Worm (Caenorhabditis elegans) whole organism, late embryonic: Measurements from ENCODE around the gene T11G6.5.

Experiments
- che-1 ChIP-seq: sonication (generic microtip); optimal IDR thresholded peaks from 2 replicates; lab custom pipeline; 2016; ENCODE audit warnings: mild to moderate bottlenecking, missing genetic modification characterization, missing compliant biosample characterization
- eyg-1 ChIP-seq: sonication (generic microtip); optimal IDR thresholded peaks from 2 replicates; lab custom pipeline; 2016; ENCODE audit warnings: missing genotype, missing genetic modification characterization, missing compliant biosample characterization
- pqm-1 ChIP-seq: sonication (generic microtip); optimal IDR thresholded peaks from 2 replicates; lab custom pipeline; 2016; ENCODE audit warnings: missing genetic modification characterization, missing compliant biosample characterization

DNA sequence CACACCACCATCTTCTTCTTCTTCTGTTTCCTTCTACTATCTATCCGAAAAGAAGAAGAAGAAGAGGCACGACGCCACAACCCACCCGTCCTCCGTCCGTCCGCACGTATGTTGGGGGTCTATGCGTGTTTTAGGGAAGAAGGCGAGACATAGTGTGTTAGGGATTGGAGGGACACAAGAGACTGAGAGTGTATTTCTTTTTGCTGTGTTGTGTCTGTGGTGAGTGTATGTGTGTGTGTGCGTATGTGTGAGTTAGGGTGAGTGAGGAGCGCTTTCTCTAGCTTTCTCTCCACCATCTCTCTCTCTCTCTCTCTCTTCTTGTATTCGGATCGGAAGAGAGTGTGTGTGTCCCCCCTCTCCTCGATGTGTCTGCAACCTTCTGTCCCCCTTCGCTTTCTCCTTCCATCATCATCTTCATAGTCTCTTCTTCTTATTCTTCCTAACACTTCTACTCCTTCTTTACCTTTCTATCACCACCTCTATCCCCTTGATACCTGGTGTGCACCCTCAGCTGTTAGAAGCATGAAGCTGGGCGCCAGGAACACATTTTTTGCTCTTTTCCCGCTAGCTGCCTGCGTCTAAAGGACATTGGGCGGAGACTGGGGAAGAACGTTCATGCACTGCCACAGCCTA, 20.8 kb downstream of the T11G6.5 start:
- TF ChIP-seq eyg-1 (tag; lab: Kevin White, UChicago) (peak; percentile 72), che-1 (tag; lab: Kevin White, UChicago) (peak; percentile 1), pqm-1 (tag; lab: Kevin White, UChicago) (peak; percentile 71)
